Worm (Caenorhabditis elegans) whole organism, L4 larva: ENCODE data around the gene lin-24.
A peak's percentile ranks its signal among the peaks of the same experiment; 100 is the strongest.

ENCODE experiments used
- F26F4.8 ChIP-seq: fragments of 200-800 bp; sonication (Bioruptor generic); conservative IDR thresholded peaks from 2 replicates; pipeline ENCODE4 v1.3.6; 2022; ENCODE audit warnings: missing genetic modification characterization, missing compliant biosample characterization
- F37D6.2 ChIP-seq: sonication (generic microtip); optimal IDR thresholded peaks from 2 replicates; lab custom pipeline; 2016; ENCODE audit warnings: mild to moderate bottlenecking, missing genetic modification characterization, missing compliant biosample characterization
- F49E8.2 ChIP-seq: sonication (generic microtip); optimal IDR thresholded peaks from 2 replicates; lab custom pipeline; 2016; ENCODE audit warnings: missing compliant biosample characterization, mild to moderate bottlenecking, missing genetic modification characterization, borderline replicate concordance
- R02D3.7 ChIP-seq: fragments of 150-350 bp; sonication (generic microtip); optimal IDR thresholded peaks from 3 replicates; lab custom pipeline; 2014; ENCODE audit warnings: missing biosample characterization, missing genetic modification characterization
- T26A8.4 ChIP-seq: fragments of 200-800 bp; sonication (Bioruptor generic); IDR thresholded peaks from 2 replicates; pipeline ENCODE4 v1.3.6; 2022; ENCODE audit warnings: missing genetic modification characterization, missing compliant biosample characterization
- Y5F2A.4 ChIP-seq: fragments of 200-800 bp; sonication (Bioruptor generic); optimal IDR thresholded peaks from 2 replicates; lab custom pipeline; 2018; ENCODE audit warnings: mild to moderate bottlenecking, missing genetic modification characterization, missing compliant biosample characterization
- aha-1 ChIP-seq: fragments of 150-350 bp; peaks from one replicate; lab custom pipeline; 2014; ENCODE audit warnings: missing biosample characterization, missing genetic modification characterization
- aly-2 ChIP-seq: sonication (generic microtip); optimal IDR thresholded peaks from 2 replicates; lab custom pipeline; 2018; ENCODE audit warnings: missing biosample characterization, missing genetic modification characterization
- attf-4 ChIP-seq: sonication (generic microtip); optimal IDR thresholded peaks from 3 replicates; lab custom pipeline; 2017; ENCODE audit warnings: missing biosample characterization, missing genetic modification characterization
- ceh-20 ChIP-seq: fragments of 200-800 bp; sonication (Bioruptor generic); IDR thresholded peaks from 2 replicates; pipeline ENCODE4 v1.3.6; 2022; ENCODE audit warnings: missing genetic modification reagents, missing genetic modification characterization, missing compliant biosample characterization
- ceh-44 ChIP-seq: fragments of 200-800 bp; sonication (Bioruptor generic); IDR thresholded peaks from 2 replicates; pipeline ENCODE4 v1.3.6; 2022; ENCODE audit warnings: missing genetic modification reagents, missing genetic modification characterization, missing compliant biosample characterization
- ceh-62 ChIP-seq: sonication (generic microtip); optimal IDR thresholded peaks from 2 replicates; lab custom pipeline; 2017; ENCODE audit warnings: missing biosample characterization, missing genetic modification characterization
- ceh-82 ChIP-seq: sonication (generic microtip); optimal IDR thresholded peaks from 2 replicates; lab custom pipeline; 2017; ENCODE audit warnings: missing biosample characterization, missing genetic modification characterization
- ctbp-1 ChIP-seq: fragments of 200-800 bp; sonication (Bioruptor generic); IDR thresholded peaks from 2 replicates; pipeline ENCODE4 v1.3.6; 2022; ENCODE audit warnings: missing genetic modification reagents, missing genetic modification characterization, missing compliant biosample characterization
- daf-16 ChIP-seq, 3 experiments: sonication (generic microtip); optimal IDR thresholded peaks; 2 replicates each; lab custom pipeline; 2016 to 2017; ENCODE audit warnings: missing genetic modification characterization in 3 of 3, missing genetic modification reagents in 3 of 3, mild to moderate bottlenecking in 2 of 3, missing compliant biosample characterization in 2 of 3, missing biosample characterization in 1 of 3, moderate library complexity in 1 of 3
- daf-8 ChIP-seq: fragments of 200-800 bp; sonication (Bioruptor generic); IDR thresholded peaks from 2 replicates; pipeline ENCODE4 v1.3.6; 2022; ENCODE audit warnings: missing genetic modification characterization, missing compliant biosample characterization
- dmd-6 ChIP-seq: fragments of 200-800 bp; sonication (Bioruptor generic); IDR thresholded peaks from 2 replicates; pipeline ENCODE4 v1.3.6; 2022; ENCODE audit warnings: missing genetic modification reagents, missing genetic modification characterization, missing compliant biosample characterization
- dmd-8 ChIP-seq: fragments of 200-800 bp; sonication (Bioruptor generic); IDR thresholded peaks from 2 replicates; pipeline ENCODE4 v1.3.6; 2022; ENCODE audit warnings: missing genetic modification characterization, missing compliant biosample characterization
- dpl-1 ChIP-seq: fragments of 150-350 bp; optimal IDR thresholded peaks from 2 replicates; lab custom pipeline; 2014; ENCODE audit warnings: missing biosample characterization, missing genetic modification reagents, missing genetic modification characterization
- duxl-1 ChIP-seq: sonication (generic microtip); optimal IDR thresholded peaks from 2 replicates; lab custom pipeline; 2016; ENCODE audit warnings: mild to moderate bottlenecking, missing genetic modification characterization, moderate library complexity, missing compliant biosample characterization; ENCODE audit not compliant: poor library complexity
- dve-1 ChIP-seq: sonication (generic microtip); optimal IDR thresholded peaks from 2 replicates; lab custom pipeline; 2017; ENCODE audit warnings: antibody characterized with exemption, mild to moderate bottlenecking, missing genetic modification characterization, missing compliant biosample characterization; ENCODE audit not compliant: insufficient read depth
- egl-27 ChIP-seq: sonication (generic microtip); optimal IDR thresholded peaks from 3 replicates; lab custom pipeline; 2017; ENCODE audit warnings: missing biosample characterization, missing genetic modification reagents, missing genetic modification characterization
- fkh-10 ChIP-seq: fragments of 150-350 bp; optimal IDR thresholded peaks from 2 replicates; lab custom pipeline; 2014; ENCODE audit warnings: missing biosample characterization, missing genetic modification reagents, missing genetic modification characterization
- lim-7 ChIP-seq: fragments of 200-800 bp; sonication (Bioruptor generic); IDR thresholded peaks from 2 replicates; pipeline ENCODE4 v1.3.6; 2022; ENCODE audit warnings: missing genetic modification characterization, missing compliant biosample characterization
- lin-1 ChIP-seq: fragments of 200-800 bp; sonication (Bioruptor generic); IDR thresholded peaks from 2 replicates; pipeline ENCODE4 v1.3.6; 2022; ENCODE audit warnings: missing genetic modification reagents, missing genetic modification characterization, missing compliant biosample characterization
- lin-13 ChIP-seq: fragments of 150-350 bp; optimal IDR thresholded peaks from 2 replicates; lab custom pipeline; 2014; ENCODE audit warnings: missing biosample characterization, missing genetic modification reagents, missing genetic modification characterization
- lin-38 ChIP-seq: fragments of 200-800 bp; sonication (Bioruptor generic); IDR thresholded peaks from 2 replicates; pipeline ENCODE4 v1.3.6; 2022; ENCODE audit warnings: missing genetic modification reagents, missing genetic modification characterization, missing compliant biosample characterization
- lin-39 ChIP-seq: fragments of 150-350 bp; optimal IDR thresholded peaks from 2 replicates; lab custom pipeline; 2014; ENCODE audit warnings: missing biosample characterization, missing genetic modification reagents, missing genetic modification characterization
- lir-3 ChIP-seq: sonication (generic microtip); optimal IDR thresholded peaks from 2 replicates; lab custom pipeline; 2016; ENCODE audit warnings: mild to moderate bottlenecking, missing genetic modification characterization, missing compliant biosample characterization
- mes-2 ChIP-seq: sonication (generic microtip); optimal IDR thresholded peaks from 2 replicates; lab custom pipeline; 2016; ENCODE audit warnings: missing genotype, mild to moderate bottlenecking, missing genetic modification characterization, missing compliant biosample characterization; ENCODE audit not compliant: poor library complexity, severe bottlenecking
- nhr-102 ChIP-seq: sonication (generic microtip); optimal IDR thresholded peaks from 2 replicates; lab custom pipeline; 2016; ENCODE audit warnings: mild to moderate bottlenecking, missing genetic modification characterization, moderate library complexity, missing compliant biosample characterization
- nhr-11 ChIP-seq: fragments of 150-350 bp; optimal IDR thresholded peaks from 2 replicates; lab custom pipeline; 2014; ENCODE audit warnings: missing biosample characterization, missing genetic modification characterization
- nhr-111 ChIP-seq: fragments of 200-800 bp; sonication (Bioruptor generic); optimal IDR thresholded peaks from 2 replicates; lab custom pipeline; 2018; ENCODE audit warnings: mild to moderate bottlenecking, missing genetic modification characterization, missing compliant biosample characterization
- nhr-25 ChIP-seq: sonication (generic microtip); optimal IDR thresholded peaks from 2 replicates; lab custom pipeline; 2017; ENCODE audit warnings: missing genetic modification characterization, mild to moderate bottlenecking, missing compliant biosample characterization, antibody characterized with exemption, moderate library complexity, borderline replicate concordance; ENCODE audit not compliant: insufficient read depth
- nhr-41 ChIP-seq: fragments of 200-800 bp; sonication (Bioruptor generic); IDR thresholded peaks from 2 replicates; pipeline ENCODE4 v1.3.6; 2022; ENCODE audit warnings: missing genetic modification reagents, missing genetic modification characterization, missing compliant biosample characterization
- nhr-48 ChIP-seq: sonication (generic microtip); optimal IDR thresholded peaks from 2 replicates; lab custom pipeline; 2016; ENCODE audit warnings: mild to moderate bottlenecking, missing genetic modification characterization, missing compliant biosample characterization
- nhr-77 ChIP-seq: fragments of 150-350 bp; optimal IDR thresholded peaks from 2 replicates; lab custom pipeline; 2014; ENCODE audit warnings: missing biosample characterization, missing genetic modification characterization
- pha-4 ChIP-seq, 2 experiments: fragments of 150-350 bp in 1 of 2; fragments of 200-800 bp in 1 of 2; sonication (Bioruptor generic) in 1 of 2; IDR thresholded peaks in 1 of 2; optimal IDR thresholded peaks in 1 of 2; 2 replicates each; pipeline versions ENCODE4 v1.3.6 to Lab custom; 2014 to 2022; ENCODE audit warnings: missing genetic modification characterization in 2 of 2, missing genetic modification reagents in 2 of 2, missing biosample characterization in 1 of 2, missing compliant biosample characterization in 1 of 2
- php-3 ChIP-seq: fragments of 200-800 bp; sonication (Bioruptor generic); IDR thresholded peaks from 2 replicates; pipeline ENCODE4 v1.3.6; 2022; ENCODE audit warnings: missing genetic modification reagents, missing genetic modification characterization, missing compliant biosample characterization
- rbr-2 ChIP-seq: sonication (generic microtip); optimal IDR thresholded peaks from 2 replicates; lab custom pipeline; 2016; ENCODE audit warnings: missing genotype, missing genetic modification characterization, missing compliant biosample characterization
- snpc-1.2 ChIP-seq: fragments of 200-800 bp; sonication (Bioruptor generic); IDR thresholded peaks from 2 replicates; pipeline ENCODE4 v1.3.6; 2022; ENCODE audit warnings: missing genetic modification reagents, missing genetic modification characterization, missing compliant biosample characterization
- snpc-4 ChIP-seq: fragments of 150-350 bp; optimal IDR thresholded peaks from 2 replicates; lab custom pipeline; 2014; ENCODE audit warnings: missing biosample characterization, missing genetic modification characterization
- spr-1 ChIP-seq: sonication (generic microtip); optimal IDR thresholded peaks from 2 replicates; lab custom pipeline; 2016; ENCODE audit warnings: mild to moderate bottlenecking, missing genetic modification characterization, missing compliant biosample characterization
- tra-1 ChIP-seq: fragments of 200-800 bp; sonication (Bioruptor generic); IDR thresholded peaks from 2 replicates; pipeline ENCODE4 v1.3.6; 2022; ENCODE audit warnings: missing genetic modification reagents, missing genetic modification characterization, missing compliant biosample characterization
- unc-130 ChIP-seq: sonication (generic microtip); optimal IDR thresholded peaks from 2 replicates; lab custom pipeline; 2016; ENCODE audit warnings: missing genetic modification reagents, missing genetic modification characterization, missing compliant biosample characterization
- unc-39 ChIP-seq: sonication (generic microtip); optimal IDR thresholded peaks from 2 replicates; lab custom pipeline; 2017; ENCODE audit warnings: missing biosample characterization, missing genetic modification characterization
- vab-7 ChIP-seq: fragments of 200-800 bp; sonication (Bioruptor generic); IDR thresholded peaks from 2 replicates; pipeline ENCODE4 v1.3.6; 2022; ENCODE audit warnings: missing genetic modification reagents, missing genetic modification characterization, missing compliant biosample characterization
- zag-1 ChIP-seq: fragments of 150-350 bp; optimal IDR thresholded peaks from 2 replicates; lab custom pipeline; 2014; ENCODE audit warnings: missing biosample characterization, missing genetic modification characterization
- zfp-2 ChIP-seq: sonication (generic microtip); optimal IDR thresholded peaks from 2 replicates; lab custom pipeline; 2016; ENCODE audit warnings: mild to moderate bottlenecking, missing genetic modification characterization, missing compliant biosample characterization
- zip-2 ChIP-seq: fragments of 150-350 bp; optimal IDR thresholded peaks from 2 replicates; lab custom pipeline; 2014; ENCODE audit warnings: missing biosample characterization, missing genetic modification characterization

The lin-24 gene

DNA sequence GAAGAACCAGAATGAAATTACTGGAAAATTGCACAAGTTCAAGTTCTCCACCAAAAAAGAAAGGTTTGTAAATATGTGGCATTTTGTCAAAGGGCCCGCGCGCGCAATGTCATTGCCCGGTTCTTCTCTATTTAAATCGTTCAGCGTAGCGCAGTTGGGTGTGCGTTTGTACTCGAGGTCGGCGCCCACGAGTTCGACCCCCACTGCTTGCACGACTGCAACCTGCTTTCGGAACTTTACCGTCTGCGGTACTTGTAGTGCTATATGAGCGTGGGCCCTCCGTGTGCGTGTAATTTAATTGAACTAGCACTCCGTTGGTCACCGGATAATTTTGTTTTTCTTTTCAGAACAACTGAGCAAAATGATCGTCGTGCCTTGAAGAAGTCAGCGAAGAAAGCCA is 42.8 kb upstream of the lin-24 start (continued):
- TF ChIP-seq duxl-1 (tag; lab: Kevin White, UChicago) (no peak), zfp-2 (tag; lab: Kevin White, UChicago) (peak; percentile 60), ceh-20 (GFP tag; lab: Robert Waterston, UW) (peak; percentile 86), F26F4.8 (GFP tag; lab: Robert Waterston, UW) (peak; percentile 89), dmd-8 (GFP tag; lab: Robert Waterston, UW) (peak; percentile 92), R02D3.7 (tag; lab: Kevin White, UChicago) (no peak), lin-13 (peak; percentile 77), rbr-2 (tag; lab: Kevin White, UChicago) (peak; percentile 81), tra-1 (GFP tag; lab: Robert Waterston, UW) (peak; percentile 82), dpl-1 (peak; percentile 48), aly-2 (tag; lab: Kevin White, UChicago) (peak; percentile 14), daf-16 (GFP tag; optimal IDR thresholded peaks at IDR 0.05; lab: Kevin White, UChicago) (peak; percentile 66 to 85), daf-16 (tag; optimal IDR thresholded peaks at IDR 0.05; lab: Kevin White, UChicago) (peak; percentile 64), mes-2 (tag; lab: Kevin White, UChicago) (peak; percentile 89), nhr-111 (GFP tag; lab: Kevin White, UChicago) (peak; percentile 81), dmd-6 (peak; percentile 66), attf-4 (tag; lab: Kevin White, UChicago) (no peak), ceh-82 (tag; lab: Kevin White, UChicago) (no peak), ctbp-1 (peak; percentile 92), nhr-41 (GFP tag; lab: Robert Waterston, UW) (0 out of 2 replicates have a peak, but pooled peaks have one; percentile 29), nhr-77 (tag; lab: Kevin White, UChicago) (peak; percentile 43), zag-1 (tag; lab: Kevin White, UChicago) (no peak), lin-1 (GFP tag; lab: Robert Waterston, UW) (peak; percentile 64), fkh-10 (no peak), lin-39 (tag; lab: Kevin White, UChicago) (no peak), T26A8.4 (GFP tag; lab: Robert Waterston, UW) (peak; percentile 84), unc-130 (GFP tag; lab: Kevin White, UChicago) (peak; percentile 71), nhr-11 (tag; lab: Kevin White, UChicago) (no peak), F37D6.2 (tag; lab: Kevin White, UChicago) (peak; percentile 61), lim-7 (GFP tag; lab: Robert Waterston, UW) (peak; percentile 93), daf-8 (GFP tag; lab: Robert Waterston, UW) (peak; percentile 47; the same call in 1 of the 2 replicates), nhr-25 (peak; percentile 87), nhr-102 (tag; lab: Kevin White, UChicago) (peak; percentile 84), spr-1 (tag; lab: Kevin White, UChicago) (peak; percentile 73), unc-39 (tag; lab: Kevin White, UChicago) (no peak), zip-2 (peak; percentile 70), vab-7 (GFP tag; lab: Robert Waterston, UW) (peak; percentile 95), php-3 (peak; percentile 75), nhr-48 (tag; lab: Kevin White, UChicago) (peak; percentile 69), snpc-1.2 (GFP tag; lab: Robert Waterston, UW) (peak; percentile 92), Y5F2A.4 (peak; percentile 76), F49E8.2 (tag; lab: Kevin White, UChicago) (peak; percentile 76), ceh-62 (tag; lab: Kevin White, UChicago) (no peak), egl-27 (tag; lab: Kevin White, UChicago) (no peak), lir-3 (tag; lab: Kevin White, UChicago) (peak; percentile 71), aha-1 (tag; lab: Kevin White, UChicago) (peak; percentile 99), lin-38 (GFP tag; lab: Robert Waterston, UW) (peak; percentile 88), ceh-44 (peak; percentile 59; the same call in 1 of the 2 replicates), snpc-4 (tag; lab: Kevin White, UChicago) (no peak), pha-4 (GFP tag; IDR thresholded peaks at IDR 0.05; lab: Robert Waterston, UW) (peak; percentile 91), pha-4 (tag; optimal IDR thresholded peaks at IDR 0.05; lab: Kevin White, UChicago) (no peak), dve-1 (tag; lab: Kevin White, UChicago) (peak; percentile 74)
